Fruit fly (Drosophila melanogaster) whole organism, adult: Measurements from ENCODE around the gene Mettl5.

Experiments used
- CG11617 ChIP-seq: fragments of 200-800 bp; sonication (Bioruptor generic); optimal IDR thresholded peaks from 2 replicates; lab custom pipeline; 2017; ENCODE audit warnings: mild to moderate bottlenecking, missing biosample characterization, missing genetic modification reagents, missing genetic modification characterization
- CG12768 ChIP-seq: fragments of 200-800 bp; sonication (Bioruptor generic); optimal IDR thresholded peaks from 2 replicates; lab custom pipeline; 2017; ENCODE audit warnings: missing biosample characterization, missing genetic modification characterization, mild to moderate bottlenecking, moderate library complexity, missing genetic modification reagents
- CG14711 ChIP-seq: fragments of 200-800 bp; sonication (Bioruptor generic); optimal IDR thresholded peaks from 2 replicates; lab custom pipeline; 2018; ENCODE audit warnings: missing biosample characterization, mild to moderate bottlenecking, missing genetic modification characterization, moderate library complexity
- CG1620 ChIP-seq: fragments of 200-800 bp; sonication (Bioruptor generic); optimal IDR thresholded peaks from 2 replicates; lab custom pipeline; 2016; ENCODE audit warnings: missing biosample characterization, missing genetic modification characterization
- CG33017 ChIP-seq: fragments of 200-800 bp; sonication (Bioruptor generic); optimal IDR thresholded peaks from 2 replicates; lab custom pipeline; 2018; ENCODE audit warnings: missing biosample characterization, mild to moderate bottlenecking, missing genetic modification characterization, moderate library complexity
- CG5204 ChIP-seq: fragments of 200-800 bp; sonication (Bioruptor generic); optimal IDR thresholded peaks from 2 replicates; lab custom pipeline; 2016; ENCODE audit warnings: missing biosample characterization, missing genetic modification characterization
- CG7045 ChIP-seq: fragments of 200-800 bp; sonication (Bioruptor generic); optimal IDR thresholded peaks from 2 replicates; lab custom pipeline; 2017; ENCODE audit warnings: missing biosample characterization, mild to moderate bottlenecking, missing genetic modification characterization
- CG7101 ChIP-seq: fragments of 200-800 bp; sonication (Bioruptor generic); optimal IDR thresholded peaks from 2 replicates; lab custom pipeline; 2018; ENCODE audit warnings: missing biosample characterization, mild to moderate bottlenecking, missing genetic modification characterization, moderate library complexity
- Clk ChIP-seq: fragments of 200-800 bp; sonication (Bioruptor generic); optimal IDR thresholded peaks from 2 replicates; lab custom pipeline; 2017; ENCODE audit warnings: missing biosample characterization, missing genetic modification characterization
- Crg-1 ChIP-seq: fragments of 200-800 bp; sonication (Bioruptor generic); optimal IDR thresholded peaks from 2 replicates; lab custom pipeline; 2016; ENCODE audit warnings: missing biosample characterization, missing genetic modification characterization
- Hr96 ChIP-seq: fragments of 200-800 bp; sonication (Bioruptor generic); optimal IDR thresholded peaks from 2 replicates; lab custom pipeline; 2016; ENCODE audit warnings: missing biosample characterization, missing genetic modification characterization
- Mnt ChIP-seq: fragments of 200-800 bp; sonication (Bioruptor generic); optimal IDR thresholded peaks from 2 replicates; lab custom pipeline; 2016; ENCODE audit warnings: missing biosample characterization, mild to moderate bottlenecking, missing genetic modification characterization
- bab1 ChIP-seq: fragments of 200-800 bp; sonication (Bioruptor generic); optimal IDR thresholded peaks from 3 replicates; lab custom pipeline; 2019; ENCODE audit warnings: missing biosample characterization, mild to moderate bottlenecking, missing genetic modification characterization, moderate library complexity
- cic ChIP-seq: fragments of 200-800 bp; sonication (Bioruptor generic); optimal IDR thresholded peaks from 2 replicates; lab custom pipeline; 2017; ENCODE audit warnings: missing biosample characterization, mild to moderate bottlenecking, missing genetic modification characterization, moderate library complexity
- cnc ChIP-seq, 2 experiments: fragments of >200 bp; optimal IDR thresholded peaks; 2 replicates each; lab custom pipeline; 2017
- kay ChIP-seq: fragments of 200-800 bp; sonication (Bioruptor generic); peaks from one replicate; lab custom pipeline; 2016; ENCODE audit warnings: missing biosample characterization, missing genetic modification characterization, borderline replicate concordance
- ovo ChIP-seq: fragments of 200-800 bp; sonication (Bioruptor generic); optimal IDR thresholded peaks from 2 replicates; lab custom pipeline; 2016; ENCODE audit warnings: missing biosample characterization, missing genetic modification characterization
- pad ChIP-seq: fragments of 200-800 bp; sonication (Bioruptor generic); optimal IDR thresholded peaks from 3 replicates; lab custom pipeline; 2017; ENCODE audit warnings: missing biosample characterization, missing genetic modification characterization, mild to moderate bottlenecking, moderate library complexity, missing genetic modification reagents
- tj ChIP-seq: fragments of 200-800 bp; sonication (Bioruptor generic); optimal IDR thresholded peaks from 3 replicates; lab custom pipeline; 2017; ENCODE audit warnings: missing biosample characterization, mild to moderate bottlenecking, missing genetic modification characterization, moderate library complexity
- toe ChIP-seq: fragments of 200-800 bp; sonication (Bioruptor generic); optimal IDR thresholded peaks from 2 replicates; lab custom pipeline; 2016; ENCODE audit warnings: missing biosample characterization, missing genetic modification characterization

The Mettl5 gene

dm6 chr3L:19230801-19231547 is 32.6 kb upstream of the Mettl5 start:
- no peak for TF ChIP-seq Mnt
- TF ChIP-seq CG7101 (tag; lab: Kevin White, UChicago) = no peak
- TF ChIP-seq ovo = no peak
- TF ChIP-seq pad (GFP tag; lab: Kevin White, UChicago) = peak; percentile 21
- no peak for TF ChIP-seq CG12768 (GFP tag; lab: Kevin White, UChicago)

dm6 chr3L:19231608-19232007 is 32.0 kb upstream of the Mettl5 start:
- no peak for TF ChIP-seq kay
- TF ChIP-seq Crg-1 (GFP tag; lab: Kevin White, UChicago) = no peak
- no peak for TF ChIP-seq CG33017
- no peak for TF ChIP-seq bab1 (GFP tag; lab: Kevin White, UChicago)
- TF ChIP-seq cnc (optimal IDR thresholded peaks at IDR 0.05; lab: Kevin White, UChicago) = no peak

- TF ChIP-seq CG1620 (no peak), CG7045 (GFP tag; lab: Kevin White, UChicago) (no peak), kay (no peak), cic (GFP tag; lab: Kevin White, UChicago) (no peak), ovo (no peak), CG11617 (GFP tag; lab: Kevin White, UChicago) (no peak), cnc (optimal IDR thresholded peaks at IDR 0.05; lab: Kevin White, UChicago) (no peak), CG12768 (GFP tag; lab: Kevin White, UChicago) (no peak), bab1 (GFP tag; lab: Kevin White, UChicago) (no peak), CG14711 (tag; lab: Kevin White, UChicago) (no peak), Mnt (no peak), CG5204 (GFP tag; lab: Kevin White, UChicago) (no peak), pad (GFP tag; lab: Kevin White, UChicago) (no peak), CG33017 (no peak), CG7101 (tag; lab: Kevin White, UChicago) (no peak), tj (no peak), Clk (no peak), Hr96 (GFP tag; lab: Kevin White, UChicago) (no peak), Crg-1 (GFP tag; lab: Kevin White, UChicago) (no peak), toe (GFP tag; lab: Kevin White, UChicago) (no peak)
These were observed 29.5 kb upstream of the Mettl5 start for dm6 chr3L:19233798-19234781.

dm6 chr3L:19234922-19235702 is 28.5 kb upstream of the Mettl5 start, which contains the start of gene fz2:
TSS of gene fz2 (minus strand) at chr3L:19235373.
- TF ChIP-seq pad (GFP tag; lab: Kevin White, UChicago) (no peak), kay (peak; percentile 91), CG1620 (no peak), tj (peak; percentile 11), ovo (no peak), cic (GFP tag; lab: Kevin White, UChicago) (peak; percentile 13), bab1 (GFP tag; lab: Kevin White, UChicago) (peak; percentile 21)

dm6 chr3L:19236060-19236459 is 27.5 kb upstream of the Mettl5 start, which contains the start of gene CG33647:
TSS of gene CG33647 (plus strand) at chr3L:19236360.
- TF ChIP-seq CG14711 (tag; lab: Kevin White, UChicago) (no peak), cic (GFP tag; lab: Kevin White, UChicago) (no peak), kay (no peak), Hr96 (GFP tag; lab: Kevin White, UChicago) (no peak), pad (GFP tag; lab: Kevin White, UChicago) (no peak), cnc (optimal IDR thresholded peaks at IDR 0.05; lab: Kevin White, UChicago) (no peak), CG5204 (GFP tag; lab: Kevin White, UChicago) (no peak), Mnt (no peak), toe (GFP tag; lab: Kevin White, UChicago) (no peak), Crg-1 (GFP tag; lab: Kevin White, UChicago) (no peak), bab1 (GFP tag; lab: Kevin White, UChicago) (no peak), CG7045 (GFP tag; lab: Kevin White, UChicago) (no peak), Clk (no peak), CG1620 (no peak), CG12768 (GFP tag; lab: Kevin White, UChicago) (no peak), ovo (no peak), CG11617 (GFP tag; lab: Kevin White, UChicago) (no peak)

- TF ChIP-seq CG5204 (GFP tag; lab: Kevin White, UChicago) = no peak
- no peak for TF ChIP-seq toe (GFP tag; lab: Kevin White, UChicago)
- TF ChIP-seq CG1620 = no peak
- no peak for TF ChIP-seq tj
- TF ChIP-seq CG7045 (GFP tag; lab: Kevin White, UChicago) = no peak
- no peak for TF ChIP-seq CG7101 (tag; lab: Kevin White, UChicago)
- no peak for TF ChIP-seq CG12768 (GFP tag; lab: Kevin White, UChicago)
- no peak for TF ChIP-seq bab1 (GFP tag; lab: Kevin White, UChicago)
- no peak for TF ChIP-seq CG33017
- TF ChIP-seq ovo = no peak
- TF ChIP-seq Clk = no peak
- no peak for TF ChIP-seq Hr96 (GFP tag; lab: Kevin White, UChicago)
- no peak for TF ChIP-seq CG11617 (GFP tag; lab: Kevin White, UChicago)
- no peak for TF ChIP-seq cnc (optimal IDR thresholded peaks at IDR 0.05; lab: Kevin White, UChicago)
- no peak for TF ChIP-seq cic (GFP tag; lab: Kevin White, UChicago)
- no peak for TF ChIP-seq Crg-1 (GFP tag; lab: Kevin White, UChicago)
- no peak for TF ChIP-seq Mnt
- no peak for TF ChIP-seq CG14711 (tag; lab: Kevin White, UChicago)
These were observed 27.0 kb upstream of the Mettl5 start for dm6 chr3L:19236554-19236953.
